Worm (Caenorhabditis elegans) whole organism, young adult: ENCODE measurements around the gene cest-4.
A peak's percentile ranks its signal among the peaks of the same experiment; 100 is the strongest.

Source experiments
- B0336.3 ChIP-seq: fragments of 200-800 bp; sonication (Bioruptor generic); IDR thresholded peaks from 2 replicates; pipeline ENCODE4 v1.3.6; 2022; ENCODE audit warnings: missing genetic modification characterization, missing compliant biosample characterization
- C06A6.2 ChIP-seq: fragments of 200-800 bp; sonication (Bioruptor generic); conservative IDR thresholded peaks from 2 replicates; pipeline ENCODE4 v1.3.6; 2022; ENCODE audit warnings: missing genetic modification characterization, missing compliant biosample characterization
- F22D6.2 ChIP-seq: sonication (generic microtip); optimal IDR thresholded peaks from 2 replicates; lab custom pipeline; 2016; ENCODE audit warnings: mild to moderate bottlenecking, missing genetic modification characterization, missing compliant biosample characterization
- F23B12.7 ChIP-seq: sonication (generic microtip); optimal IDR thresholded peaks from 2 replicates; lab custom pipeline; 2017; ENCODE audit warnings: missing genetic modification characterization, mild to moderate bottlenecking, missing compliant biosample characterization, antibody characterized with exemption, moderate library complexity; ENCODE audit not compliant: insufficient read depth
- F52B5.7 ChIP-seq: sonication (generic microtip); optimal IDR thresholded peaks from 2 replicates; lab custom pipeline; 2016; ENCODE audit warnings: mild to moderate bottlenecking, missing genetic modification characterization, missing compliant biosample characterization
- K11D2.4 ChIP-seq: fragments of 200-800 bp; sonication (Bioruptor generic); IDR thresholded peaks from 2 replicates; pipeline ENCODE4 v1.3.6; 2022; ENCODE audit warnings: missing genetic modification reagents, missing genetic modification characterization, missing compliant biosample characterization
- T07F8.4 ChIP-seq: sonication (generic microtip); optimal IDR thresholded peaks from 2 replicates; lab custom pipeline; 2016; ENCODE audit warnings: mild to moderate bottlenecking, missing genetic modification characterization, moderate library complexity, missing compliant biosample characterization
- Y56A3A.18 ChIP-seq: fragments of 200-800 bp; sonication (Bioruptor generic); IDR thresholded peaks from 2 replicates; pipeline ENCODE4 v1.3.6; 2022; ENCODE audit warnings: missing genetic modification reagents, missing genetic modification characterization, missing compliant biosample characterization
- Y67H2A.10 ChIP-seq: fragments of 200-800 bp; sonication (Bioruptor generic); conservative IDR thresholded peaks from 2 replicates; pipeline ENCODE4 v1.3.6; 2022; ENCODE audit warnings: missing genetic modification reagents, missing genetic modification characterization, missing compliant biosample characterization
- Y79H2A.3 ChIP-seq: fragments of 200-800 bp; sonication (Bioruptor generic); conservative IDR thresholded peaks from 2 replicates; pipeline ENCODE4 v1.3.6; 2022; ENCODE audit warnings: missing genetic modification reagents, missing genetic modification characterization, missing compliant biosample characterization
- ZK185.1 ChIP-seq: sonication (generic microtip); optimal IDR thresholded peaks from 2 replicates; lab custom pipeline; 2016; ENCODE audit warnings: mild to moderate bottlenecking, missing genetic modification characterization, missing compliant biosample characterization; ENCODE audit not compliant: poor library complexity, severe bottlenecking
- ama-1 ChIP-seq, 3 experiments: fragments of 150-350 bp in 1 of 3; sonication (generic microtip) in 2 of 3; optimal IDR thresholded peaks; 2 replicates each; lab custom pipeline; 2014 to 2018; ENCODE audit warnings: missing biosample characterization in 2 of 3, missing genetic modification characterization in 2 of 3, missing genetic modification reagents in 2 of 3
- aptf-2 ChIP-seq: fragments of 200-800 bp; sonication (Bioruptor generic); conservative IDR thresholded peaks from 2 replicates; pipeline ENCODE4 v1.3.6; 2022; ENCODE audit warnings: missing genetic modification reagents, missing genetic modification characterization, missing compliant biosample characterization
- attf-3 ChIP-seq: fragments of 200-800 bp; sonication (Bioruptor generic); conservative IDR thresholded peaks from 2 replicates; pipeline ENCODE4 v1.3.6; 2022; ENCODE audit warnings: missing genetic modification reagents, missing genetic modification characterization, missing compliant biosample characterization
- ceh-40 ChIP-seq: fragments of 200-800 bp; sonication (Bioruptor generic); IDR thresholded peaks from 2 replicates; pipeline ENCODE4 v1.3.6; 2022; ENCODE audit warnings: missing genetic modification characterization, missing compliant biosample characterization
- ceh-79 ChIP-seq: sonication (generic microtip); optimal IDR thresholded peaks from 2 replicates; lab custom pipeline; 2017; ENCODE audit warnings: mild to moderate bottlenecking, missing genetic modification characterization, missing compliant biosample characterization
- chd-7 ChIP-seq: sonication (generic microtip); optimal IDR thresholded peaks from 2 replicates; lab custom pipeline; 2016; ENCODE audit warnings: mild to moderate bottlenecking, missing genetic modification characterization, moderate library complexity, missing compliant biosample characterization
- dpff-1 ChIP-seq: sonication (generic microtip); optimal IDR thresholded peaks from 2 replicates; lab custom pipeline; 2017; ENCODE audit warnings: mild to moderate bottlenecking, missing genetic modification characterization, missing compliant biosample characterization
- dpl-1 ChIP-seq: fragments of 150-350 bp; optimal IDR thresholded peaks from 2 replicates; lab custom pipeline; 2014; ENCODE audit warnings: missing biosample characterization, missing genetic modification reagents, missing genetic modification characterization
- egl-18 ChIP-seq: fragments of 200-800 bp; sonication (Bioruptor generic); IDR thresholded peaks from 2 replicates; pipeline ENCODE4 v1.3.6; 2022; ENCODE audit warnings: missing genetic modification reagents, missing genetic modification characterization, missing compliant biosample characterization
- ekl-4 ChIP-seq: fragments of 200-800 bp; sonication (Bioruptor generic); IDR thresholded peaks from 2 replicates; pipeline ENCODE4 v1.3.6; 2022; ENCODE audit warnings: missing genetic modification reagents, missing genetic modification characterization, missing compliant biosample characterization
- ets-4 ChIP-seq: fragments of 200-800 bp; sonication (Bioruptor generic); optimal IDR thresholded peaks from 2 replicates; lab custom pipeline; 2018; ENCODE audit warnings: mild to moderate bottlenecking, missing genetic modification characterization, missing compliant biosample characterization
- hlh-12 ChIP-seq: sonication (generic microtip); optimal IDR thresholded peaks from 2 replicates; lab custom pipeline; 2016; ENCODE audit warnings: missing genetic modification characterization, missing compliant biosample characterization
- hrde-1 ChIP-seq: sonication (generic microtip); optimal IDR thresholded peaks from 2 replicates; lab custom pipeline; 2016; ENCODE audit warnings: missing genetic modification characterization, mild to moderate bottlenecking, missing compliant biosample characterization, moderate library complexity, missing genotype, missing genetic modification reagents, borderline replicate concordance
- lag-1 ChIP-seq: fragments of 200-800 bp; sonication (Bioruptor generic); IDR thresholded peaks from 2 replicates; pipeline ENCODE4 v1.3.6; 2022; ENCODE audit warnings: missing genetic modification reagents, missing genetic modification characterization, missing compliant biosample characterization
- let-526 ChIP-seq: fragments of 200-800 bp; sonication (Bioruptor generic); IDR thresholded peaks from 2 replicates; pipeline ENCODE4 v1.3.6; 2022; ENCODE audit warnings: missing genetic modification reagents, missing genetic modification characterization, missing compliant biosample characterization
- lin-26 ChIP-seq: fragments of 200-800 bp; sonication (Bioruptor generic); IDR thresholded peaks from 2 replicates; pipeline ENCODE4 v1.3.6; 2022; ENCODE audit warnings: missing genetic modification reagents, missing genetic modification characterization, missing compliant biosample characterization
- lin-54 ChIP-seq: fragments of 200-800 bp; sonication (Bioruptor generic); optimal IDR thresholded peaks from 2 replicates; lab custom pipeline; 2018; ENCODE audit warnings: mild to moderate bottlenecking, missing genetic modification characterization, missing compliant biosample characterization
- lir-1 ChIP-seq: fragments of 200-800 bp; sonication (Bioruptor generic); conservative IDR thresholded peaks from 2 replicates; pipeline ENCODE4 v1.3.6; 2022; ENCODE audit warnings: missing genetic modification reagents, missing genetic modification characterization, missing compliant biosample characterization
- madf-10 ChIP-seq: sonication (generic microtip); optimal IDR thresholded peaks from 2 replicates; lab custom pipeline; 2016; ENCODE audit warnings: mild to moderate bottlenecking, missing genetic modification characterization, missing compliant biosample characterization
- madf-6 ChIP-seq: fragments of 200-800 bp; sonication (Bioruptor generic); IDR thresholded peaks from 2 replicates; pipeline ENCODE4 v1.3.6; 2022; ENCODE audit warnings: missing genetic modification reagents, missing genetic modification characterization, missing compliant biosample characterization
- madf-8 ChIP-seq: fragments of 200-800 bp; sonication (Bioruptor generic); conservative IDR thresholded peaks from 2 replicates; pipeline ENCODE4 v1.3.6; 2022; ENCODE audit warnings: missing genetic modification reagents, missing genetic modification characterization, missing compliant biosample characterization
- nfya-1 ChIP-seq: sonication (generic microtip); optimal IDR thresholded peaks from 2 replicates; lab custom pipeline; 2017; ENCODE audit warnings: antibody characterized with exemption, missing compliant biosample characterization, missing genetic modification characterization, borderline replicate concordance; ENCODE audit not compliant: insufficient read depth
- nhr-80 ChIP-seq: sonication (generic microtip); optimal IDR thresholded peaks from 2 replicates; lab custom pipeline; 2016; ENCODE audit warnings: missing genetic modification characterization, missing compliant biosample characterization
- pbrm-1 ChIP-seq: fragments of 200-800 bp; sonication (Bioruptor generic); IDR thresholded peaks from 2 replicates; pipeline ENCODE4 v1.3.6; 2022; ENCODE audit warnings: missing genetic modification reagents, missing genetic modification characterization, missing compliant biosample characterization
- pha-4 ChIP-seq: fragments of 150-350 bp; sonication (generic microtip); optimal IDR thresholded peaks from 2 replicates; lab custom pipeline; 2014; ENCODE audit warnings: missing biosample characterization, missing genetic modification reagents, missing genetic modification characterization
- rcor-1 ChIP-seq: fragments of 200-800 bp; sonication (Bioruptor generic); IDR thresholded peaks from 2 replicates; pipeline ENCODE4 v1.3.6; 2022; ENCODE audit warnings: missing genetic modification reagents, missing genetic modification characterization, missing compliant biosample characterization
- repo-1 ChIP-seq: sonication (generic microtip); optimal IDR thresholded peaks from 2 replicates; lab custom pipeline; 2017; ENCODE audit warnings: mild to moderate bottlenecking, missing genetic modification characterization, missing compliant biosample characterization
- somi-1 ChIP-seq: fragments of 200-800 bp; sonication (Bioruptor generic); optimal IDR thresholded peaks from 2 replicates; lab custom pipeline; 2018; ENCODE audit warnings: mild to moderate bottlenecking, missing genetic modification characterization, missing compliant biosample characterization
- tbx-9 ChIP-seq: sonication (generic microtip); optimal IDR thresholded peaks from 2 replicates; lab custom pipeline; 2016; ENCODE audit warnings: borderline replicate concordance, missing genetic modification characterization, inconsistent platforms, missing compliant biosample characterization
- tlf-1 ChIP-seq: fragments of 200-800 bp; sonication (Bioruptor generic); optimal IDR thresholded peaks from 2 replicates; lab custom pipeline; 2018; ENCODE audit warnings: mild to moderate bottlenecking, missing genetic modification characterization, missing compliant biosample characterization
- unc-62 ChIP-seq: fragments of 150-350 bp; optimal IDR thresholded peaks from 2 replicates; lab custom pipeline; 2014; ENCODE audit warnings: missing biosample characterization, missing genetic modification reagents, missing genetic modification characterization
- zfh-2 ChIP-seq: fragments of 200-800 bp; sonication (Bioruptor generic); conservative IDR thresholded peaks from 2 replicates; pipeline ENCODE4 v1.3.6; 2022; ENCODE audit warnings: missing genetic modification reagents, missing genetic modification characterization, missing compliant biosample characterization
- ztf-18 ChIP-seq: sonication (generic microtip); optimal IDR thresholded peaks from 2 replicates; lab custom pipeline; 2016; ENCODE audit warnings: missing genotype, mild to moderate bottlenecking, missing genetic modification characterization, missing compliant biosample characterization
- ztf-25 ChIP-seq: fragments of 200-800 bp; sonication (Bioruptor generic); IDR thresholded peaks from 2 replicates; pipeline ENCODE4 v1.3.6; 2022; ENCODE audit warnings: missing genetic modification reagents, missing genetic modification characterization, missing compliant biosample characterization
- ztf-26 ChIP-seq: sonication (generic microtip); optimal IDR thresholded peaks from 2 replicates; lab custom pipeline; 2017; ENCODE audit warnings: missing genetic modification characterization, missing compliant biosample characterization
- ztf-28 ChIP-seq: fragments of 200-800 bp; sonication (Bioruptor generic); IDR thresholded peaks from 2 replicates; pipeline ENCODE4 v1.3.6; 2022; ENCODE audit warnings: missing genetic modification reagents, missing genetic modification characterization, missing compliant biosample characterization

Gene cest-4

ce11 chrIV:6790438-6791124, 11.6 kb downstream of the cest-4 start, which contains the start of the genes C17H12.2 and vha-8 (continued):
- TF ChIP-seq F52B5.7 (tag; lab: Kevin White, UChicago) (no peak), lag-1 (GFP tag; lab: Robert Waterston, UW) (no peak), ceh-40 (GFP tag; lab: Robert Waterston, UW) (no peak), chd-7 (tag; lab: Kevin White, UChicago) (peak; percentile 46), ama-1 (optimal IDR thresholded peaks at IDR 0.05; lab: Kevin White, UChicago) (no peak), ama-1 (GFP tag; optimal IDR thresholded peaks at IDR 0.05; lab: Kevin White, UChicago) (no peak), let-526 (GFP tag; lab: Robert Waterston, UW) (0 out of 2 replicates have a peak, but pooled peaks have one; percentile 46), ets-4 (peak; percentile 9), Y79H2A.3 (no peak), nfya-1 (tag; lab: Kevin White, UChicago) (no peak), aptf-2 (GFP tag; lab: Robert Waterston, UW) (no peak; the same call in 1 of the 2 replicates), tlf-1 (peak; percentile 20), ekl-4 (GFP tag; lab: Robert Waterston, UW) (peak; percentile 82), nhr-80 (peak; percentile 94), tbx-9 (no peak), rcor-1 (0 out of 2 replicates have a peak, but pooled peaks have one; percentile 46), dpff-1 (tag; lab: Kevin White, UChicago) (no peak), madf-10 (tag; lab: Kevin White, UChicago) (peak; percentile 76), T07F8.4 (tag; lab: Kevin White, UChicago) (no peak), dpl-1 (GFP tag; lab: Kevin White, UChicago) (peak; percentile 4), ztf-18 (tag; lab: Kevin White, UChicago) (peak; percentile 39), ztf-26 (tag; lab: Kevin White, UChicago) (peak; percentile 59), K11D2.4 (peak; percentile 76; the same call in 1 of the 2 replicates), F22D6.2 (no peak), ceh-79 (tag; lab: Kevin White, UChicago) (no peak), somi-1 (GFP tag; lab: Kevin White, UChicago) (peak; percentile 73), Y67H2A.10 (GFP tag; lab: Robert Waterston, UW) (peak; percentile 78), pbrm-1 (GFP tag; lab: Robert Waterston, UW) (peak; percentile 84), madf-6 (peak; percentile 47), hrde-1 (tag; lab: Kevin White, UChicago) (no peak), ZK185.1 (peak; percentile 65), hlh-12 (tag; lab: Kevin White, UChicago) (no peak), zfh-2 (GFP tag; lab: Robert Waterston, UW) (peak; percentile 55; the same call in 1 of the 2 replicates), attf-3 (GFP tag; lab: Robert Waterston, UW) (0 out of 2 replicates have a peak, but pooled peaks have one; percentile 42), ztf-25 (no peak), lir-1 (no peak), lin-26 (GFP tag; lab: Robert Waterston, UW) (peak; percentile 75; the same call in 1 of the 2 replicates), B0336.3 (GFP tag; lab: Robert Waterston, UW) (peak; percentile 67), pha-4 (tag; lab: Kevin White, UChicago) (peak; percentile 67), repo-1 (peak; percentile 32), C06A6.2 (0 out of 2 replicates have a peak, but pooled peaks have one; percentile 28), lin-54 (peak; percentile 73), unc-62 (GFP tag; lab: Kevin White, UChicago) (peak; percentile 34), madf-8 (GFP tag; lab: Robert Waterston, UW) (no peak), ztf-28 (GFP tag; lab: Robert Waterston, UW) (no peak), Y56A3A.18 (GFP tag; lab: Robert Waterston, UW) (no peak), egl-18 (GFP tag; lab: Robert Waterston, UW) (no peak), F23B12.7 (tag; lab: Kevin White, UChicago) (peak; percentile 85)
